Worm (Caenorhabditis elegans) whole organism, L2 larva: Measurements from ENCODE around the gene aqp-4.

ENCODE experiments used
- R02D3.7 ChIP-seq: fragments of 150-350 bp; optimal IDR thresholded peaks from 2 replicates; lab custom pipeline; 2014; ENCODE audit warnings: missing biosample characterization, missing genetic modification characterization
- egl-27 ChIP-seq: sonication (generic microtip); optimal IDR thresholded peaks from 3 replicates; lab custom pipeline; 2017; ENCODE audit warnings: missing biosample characterization, missing genetic modification reagents, missing genetic modification characterization
- elt-3 ChIP-seq: sonication (generic microtip); optimal IDR thresholded peaks from 2 replicates; lab custom pipeline; 2017; ENCODE audit warnings: missing biosample characterization, missing genetic modification characterization
- gmeb-1 ChIP-seq: fragments of 150-350 bp; optimal IDR thresholded peaks from 2 replicates; lab custom pipeline; 2014; ENCODE audit warnings: missing biosample characterization, missing genetic modification characterization
- lin-39 ChIP-seq: fragments of 150-350 bp; optimal IDR thresholded peaks from 2 replicates; lab custom pipeline; 2014; ENCODE audit warnings: missing biosample characterization, missing genetic modification reagents, missing genetic modification characterization
- mbf-1 ChIP-seq: sonication (generic microtip); optimal IDR thresholded peaks from 2 replicates; lab custom pipeline; 2017; ENCODE audit warnings: missing biosample characterization, missing genetic modification characterization
- nhr-11 ChIP-seq: fragments of 150-350 bp; optimal IDR thresholded peaks from 2 replicates; lab custom pipeline; 2014; ENCODE audit warnings: missing biosample characterization, missing genetic modification characterization
- nhr-23 ChIP-seq: fragments of 150-350 bp; optimal IDR thresholded peaks from 2 replicates; lab custom pipeline; 2014; ENCODE audit warnings: missing biosample characterization, missing genetic modification reagents, missing genetic modification characterization
- snpc-4 ChIP-seq: fragments of 150-350 bp; optimal IDR thresholded peaks from 2 replicates; lab custom pipeline; 2014; ENCODE audit warnings: missing biosample characterization, missing genetic modification characterization
- unc-55 ChIP-seq: fragments of 150-350 bp; sonication (generic microtip); optimal IDR thresholded peaks from 3 replicates; lab custom pipeline; 2014; ENCODE audit warnings: missing biosample characterization, missing genetic modification reagents, missing genetic modification characterization
- unc-62 ChIP-seq: fragments of 150-350 bp; optimal IDR thresholded peaks from 2 replicates; lab custom pipeline; 2014; ENCODE audit warnings: missing biosample characterization, missing genetic modification reagents, missing genetic modification characterization
- ztf-1 ChIP-seq: fragments of 200-800 bp; sonication (Bioruptor generic); conservative IDR thresholded peaks from 2 replicates; pipeline ENCODE4 v1.3.6; 2022; ENCODE audit warnings: missing genetic modification characterization, missing compliant biosample characterization
- ztf-11 ChIP-seq: sonication (generic microtip); optimal IDR thresholded peaks from 2 replicates; lab custom pipeline; 2017; ENCODE audit warnings: missing biosample characterization, missing genetic modification characterization
- ztf-4 ChIP-seq: fragments of 150-350 bp; optimal IDR thresholded peaks from 2 replicates; lab custom pipeline; 2014; ENCODE audit warnings: missing biosample characterization, missing genetic modification characterization

ce11 chrV:9782045-9782444, 44.7 kb downstream of the aqp-4 start:
- TF ChIP-seq ztf-1 (GFP tag; lab: Robert Waterston, UW): no peak
- no peak for TF ChIP-seq nhr-11 (tag; lab: Kevin White, UChicago)
- TF ChIP-seq R02D3.7 (tag; lab: Kevin White, UChicago): no peak
- no peak for TF ChIP-seq lin-39 (tag; lab: Kevin White, UChicago)
- no peak for TF ChIP-seq ztf-4 (tag; lab: Kevin White, UChicago)
- TF ChIP-seq ztf-11 (tag; lab: Kevin White, UChicago): no peak
- TF ChIP-seq unc-62: no peak
- no peak for TF ChIP-seq mbf-1 (tag; lab: Kevin White, UChicago)
- no peak for TF ChIP-seq elt-3
- no peak for TF ChIP-seq nhr-23 (tag; lab: Kevin White, UChicago)
- TF ChIP-seq egl-27 (tag; lab: Kevin White, UChicago): no peak
- no peak for TF ChIP-seq snpc-4
- TF ChIP-seq unc-55 (GFP tag; lab: Kevin White, UChicago): no peak
- TF ChIP-seq gmeb-1 (tag; lab: Kevin White, UChicago): no peak
